Fruit fly (Drosophila melanogaster) whole organism: Measurements from ENCODE around the gene CG15728.
A peak's percentile ranks its signal among the peaks of the same experiment; 100 is the strongest.

ENCODE experiments used
- CG8478 ChIP-seq: fragments of >200 bp; optimal IDR thresholded peaks from 2 replicates; lab custom pipeline; 2018; ENCODE audit warnings: inconsistent platforms
- Dll ChIP-seq: fragments of >200 bp; optimal IDR thresholded peaks from 2 replicates; lab custom pipeline; 2017
- EcR ChIP-seq, 2 experiments: fragments of >200 bp; optimal IDR thresholded peaks; 2 replicates each; lab custom pipeline; 2017; ENCODE audit warnings: missing biosample characterization in 2 of 2, missing genetic modification characterization in 2 of 2, missing genetic modification reagents in 2 of 2
- pan ChIP-seq: fragments of >200 bp; optimal IDR thresholded peaks from 2 replicates; lab custom pipeline; 2017
- psq ChIP-seq: fragments of >200 bp; optimal IDR thresholded peaks from 2 replicates; lab custom pipeline; 2017
- usp ChIP-seq: fragments of >200 bp; optimal IDR thresholded peaks from 2 replicates; lab custom pipeline; 2017; ENCODE audit warnings: missing biosample characterization, missing genetic modification characterization, mixed read lengths

CG15728 gene

DNA sequence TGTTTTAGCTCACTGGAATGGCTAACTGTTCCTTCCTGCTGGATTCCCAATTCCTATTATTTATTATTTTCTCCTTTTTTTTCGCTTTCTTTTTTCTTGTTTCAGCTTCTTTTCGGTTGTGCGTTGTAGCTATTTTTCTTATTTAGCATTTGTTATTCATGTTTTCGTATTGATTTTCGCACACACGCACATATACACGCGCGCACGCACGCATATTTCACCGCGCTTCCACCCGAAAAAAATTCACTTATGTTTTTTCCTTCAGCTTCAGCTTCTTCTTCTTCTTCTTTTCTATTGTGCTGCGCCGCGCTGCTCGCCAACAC lies 41.5 kb upstream of the CG15728 start:
- TF ChIP-seq EcR (GFP tag; optimal IDR thresholded peaks at IDR 0.05; lab: Kevin White, UChicago) = no peak
- no peak for TF ChIP-seq psq (lab: Kevin White, UChicago)
- TF ChIP-seq Dll = no peak
- TF ChIP-seq CG8478 (lab: Kevin White, UChicago) = no peak
- no peak for TF ChIP-seq usp
- no peak for TF ChIP-seq pan (lab: Kevin White, UChicago)

DNA sequence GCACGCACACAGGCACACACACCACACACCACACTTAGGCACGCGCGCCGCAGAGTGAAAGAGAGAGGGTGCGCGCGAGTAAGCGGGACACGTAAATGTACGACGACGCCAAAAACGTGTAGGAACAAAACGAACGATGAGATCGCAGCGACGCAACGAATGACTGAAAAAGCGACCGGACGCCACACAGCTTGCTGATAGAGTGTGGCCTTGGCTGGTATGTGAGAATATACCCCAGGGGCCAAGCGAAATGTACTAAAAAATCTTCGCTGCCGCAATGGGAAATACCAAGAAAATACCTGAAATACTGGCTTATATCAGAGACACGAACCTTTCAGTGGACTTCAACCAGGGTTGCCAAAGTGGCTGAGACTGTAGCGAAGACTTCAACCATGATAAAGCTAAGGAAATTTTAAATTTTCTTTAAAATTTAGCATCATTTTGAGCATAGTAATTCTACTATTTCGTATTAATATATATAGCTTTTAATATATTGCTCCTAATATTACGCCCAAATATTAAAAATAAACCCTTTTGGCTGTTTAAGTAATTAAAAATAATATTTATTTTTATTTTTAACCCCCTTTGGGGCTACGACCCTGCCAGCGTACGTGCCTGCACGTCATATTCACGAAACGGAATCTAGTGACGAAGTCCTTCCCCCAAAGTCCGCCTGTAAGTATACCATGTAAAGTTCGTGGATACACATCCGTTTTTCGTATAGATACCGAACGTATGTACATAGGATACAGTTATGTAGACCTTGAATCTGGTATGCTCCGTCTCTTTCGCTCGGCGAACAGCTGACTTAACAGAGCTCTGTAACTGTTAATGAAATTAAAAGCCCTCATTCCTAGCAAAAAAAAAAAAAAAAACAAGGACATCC lies 40.9 kb upstream of the CG15728 start, which contains the start of gene Pits:
TSS of gene Pits (minus strand) at position 210 of the 886 bp plus-strand sequence.
- TF ChIP-seq psq (lab: Kevin White, UChicago) (no peak), pan (lab: Kevin White, UChicago) (no peak), Dll (no peak), CG8478 (lab: Kevin White, UChicago) (no peak), EcR (GFP tag; optimal IDR thresholded peaks at IDR 0.05; lab: Kevin White, UChicago) (no peak)

DNA sequence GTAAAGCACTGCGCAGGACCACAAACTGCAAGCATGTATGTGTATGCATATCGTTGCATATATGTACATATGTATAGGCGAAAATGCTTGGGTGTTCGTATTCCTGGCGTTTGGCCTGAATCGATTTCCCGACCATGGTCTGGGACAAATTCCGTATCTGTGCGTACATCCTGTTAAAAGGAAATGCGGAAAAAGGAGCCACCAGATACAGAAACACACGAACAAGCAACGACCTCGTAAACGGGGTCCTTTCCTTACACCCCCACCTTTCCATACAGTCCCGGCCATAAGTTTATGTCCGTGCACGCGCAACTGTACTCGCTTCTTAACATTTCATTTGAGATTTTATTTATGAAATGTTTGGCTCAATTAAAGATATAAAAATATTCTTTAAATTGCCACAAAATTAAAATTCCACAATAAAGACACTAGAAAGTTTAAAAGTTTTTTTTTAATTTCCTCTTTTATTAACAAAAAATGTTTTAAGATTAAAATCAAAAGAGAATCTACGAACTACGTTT lies 40.2 kb upstream of the CG15728 start:
- TF ChIP-seq psq (lab: Kevin White, UChicago) = no peak
- no peak for TF ChIP-seq Dll

DNA sequence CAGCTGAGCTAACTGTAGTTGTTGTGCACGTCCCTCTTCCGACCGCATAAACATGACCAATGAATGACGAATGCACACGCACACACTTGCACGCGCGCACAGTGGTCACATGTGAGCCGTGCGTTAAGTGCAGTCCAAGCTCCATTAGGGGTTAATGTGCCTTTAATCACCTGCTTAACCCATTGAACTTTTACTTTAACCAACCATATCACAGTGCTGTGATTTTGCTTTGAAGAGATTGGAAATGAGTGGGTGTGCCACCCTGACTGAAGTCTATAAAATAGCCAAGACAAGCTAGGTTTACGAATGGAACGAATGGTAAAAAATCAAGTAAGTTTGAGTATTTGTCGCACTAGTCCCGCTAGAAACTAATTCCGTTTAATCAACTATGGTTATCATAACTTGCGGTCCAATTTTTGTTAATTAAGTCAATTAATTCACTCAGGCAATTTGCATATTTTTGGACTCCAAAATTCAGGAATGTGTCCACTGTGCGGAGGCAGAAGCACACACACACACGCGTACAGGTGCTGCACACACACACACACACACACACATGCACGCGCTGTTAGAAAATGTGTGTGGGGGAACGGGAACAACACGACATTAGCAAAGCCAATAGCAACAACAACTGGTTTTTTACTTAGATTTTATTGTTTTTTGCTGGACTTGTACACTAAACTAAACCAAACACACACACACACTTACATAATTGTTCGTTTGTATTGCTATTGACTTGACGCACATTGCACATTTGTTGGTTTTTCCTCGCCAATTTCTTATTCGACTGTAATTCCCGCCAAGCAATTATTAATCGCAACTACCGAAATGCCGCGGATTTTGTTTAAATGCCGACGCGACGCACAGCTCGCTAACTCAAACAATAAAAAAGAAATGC lies 32.6 kb upstream of the CG15728 start:
- peak; percentile 9 for TF ChIP-seq CG8478 (lab: Kevin White, UChicago)
- no peak for TF ChIP-seq usp

DNA sequence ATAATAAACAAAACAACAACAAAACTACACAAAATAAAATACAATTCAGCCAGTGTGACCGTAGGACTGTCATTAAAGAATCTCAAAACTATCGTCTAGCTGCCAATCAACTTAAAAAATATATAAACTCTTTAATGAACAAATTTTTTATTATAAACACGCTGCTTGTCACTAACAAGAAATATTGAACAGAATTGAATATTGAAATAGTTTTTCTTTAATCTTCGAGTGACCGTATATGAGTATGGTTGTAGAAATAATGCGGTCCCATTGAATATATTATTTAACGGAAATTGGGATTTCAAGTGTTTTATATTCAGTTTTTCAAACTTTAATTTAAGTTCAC lies 32.0 kb upstream of the CG15728 start, which contains the start of gene LIMK1:
TSS of gene LIMK1 (minus strand) at position 73 of the 346 bp plus-strand sequence.
- TF ChIP-seq Dll (no peak), CG8478 (lab: Kevin White, UChicago) (no peak), usp (no peak), EcR (GFP tag; optimal IDR thresholded peaks at IDR 0.05; lab: Kevin White, UChicago) (no peak), psq (lab: Kevin White, UChicago) (no peak), pan (lab: Kevin White, UChicago) (no peak)

DNA sequence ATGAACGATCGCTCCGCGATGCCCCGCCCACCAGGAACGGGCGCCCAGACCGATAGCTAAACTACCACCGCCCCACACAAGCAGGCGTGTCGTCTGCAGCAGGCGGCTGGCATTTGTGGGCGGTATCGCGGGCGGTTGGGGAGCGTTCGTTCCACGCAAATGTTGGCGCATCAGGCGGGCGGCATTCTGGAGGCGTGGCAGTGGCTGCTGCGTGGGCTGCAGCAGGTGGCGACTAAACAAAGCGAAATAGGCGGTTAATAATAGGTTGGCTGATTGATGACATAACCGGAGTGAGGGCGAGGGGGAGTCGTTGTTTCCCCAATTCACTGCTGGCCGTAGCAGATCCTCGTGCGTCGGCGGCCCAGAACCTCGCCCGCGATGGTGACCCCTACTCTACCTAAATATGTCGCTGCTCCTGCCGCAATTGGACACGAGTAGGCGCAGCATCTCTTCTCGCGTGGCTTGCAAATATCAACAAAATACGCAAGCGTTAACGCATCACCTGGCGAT lies 28.9 kb upstream of the CG15728 start:
- TF ChIP-seq Dll = peak; percentile 30
- no peak for TF ChIP-seq EcR (GFP tag; optimal IDR thresholded peaks at IDR 0.05; lab: Kevin White, UChicago)

DNA sequence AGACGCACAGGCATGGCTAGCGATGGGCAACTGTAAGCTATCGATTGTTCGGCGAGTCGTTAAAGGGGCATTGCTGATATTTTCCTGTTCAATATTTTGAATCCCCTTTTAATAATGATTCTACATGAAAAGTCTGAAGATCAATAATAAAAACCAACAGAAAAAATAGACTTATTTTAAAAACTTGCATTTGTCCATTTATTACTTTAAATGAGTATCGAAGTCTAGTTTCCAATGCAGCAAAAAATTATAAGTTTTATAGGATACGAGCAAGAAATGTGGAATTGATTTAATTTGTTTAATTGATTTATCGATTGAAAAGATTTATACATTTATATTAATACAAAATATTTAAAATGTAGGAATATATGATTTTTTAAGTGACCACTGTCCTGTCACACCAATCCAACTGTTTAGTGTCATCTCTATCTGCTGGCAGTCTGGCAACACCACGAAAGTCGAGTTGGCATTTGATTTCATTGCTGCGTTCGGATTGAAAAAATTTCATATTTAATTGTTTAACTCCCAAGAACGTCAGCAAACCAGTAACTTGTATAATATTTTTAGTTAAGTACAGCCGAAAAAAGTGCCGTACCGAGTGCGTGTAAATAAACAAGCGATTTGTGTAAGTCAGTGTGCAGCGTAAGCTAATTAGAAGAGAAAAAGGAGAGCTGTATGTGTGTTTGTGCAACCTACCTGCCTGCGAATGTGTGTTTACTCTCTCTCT lies 28.3 kb upstream of the CG15728 start, which contains the start of the genes CG1824 and Sec16:
TSS of gene CG1824 (minus strand) at position 15 of the 727 bp plus-strand sequence.
TSS of gene Sec16 (plus strand) at position 438 of the 727 bp plus-strand sequence.
- TF ChIP-seq CG8478 (lab: Kevin White, UChicago) (no peak), Dll (no peak), pan (lab: Kevin White, UChicago) (no peak)

DNA sequence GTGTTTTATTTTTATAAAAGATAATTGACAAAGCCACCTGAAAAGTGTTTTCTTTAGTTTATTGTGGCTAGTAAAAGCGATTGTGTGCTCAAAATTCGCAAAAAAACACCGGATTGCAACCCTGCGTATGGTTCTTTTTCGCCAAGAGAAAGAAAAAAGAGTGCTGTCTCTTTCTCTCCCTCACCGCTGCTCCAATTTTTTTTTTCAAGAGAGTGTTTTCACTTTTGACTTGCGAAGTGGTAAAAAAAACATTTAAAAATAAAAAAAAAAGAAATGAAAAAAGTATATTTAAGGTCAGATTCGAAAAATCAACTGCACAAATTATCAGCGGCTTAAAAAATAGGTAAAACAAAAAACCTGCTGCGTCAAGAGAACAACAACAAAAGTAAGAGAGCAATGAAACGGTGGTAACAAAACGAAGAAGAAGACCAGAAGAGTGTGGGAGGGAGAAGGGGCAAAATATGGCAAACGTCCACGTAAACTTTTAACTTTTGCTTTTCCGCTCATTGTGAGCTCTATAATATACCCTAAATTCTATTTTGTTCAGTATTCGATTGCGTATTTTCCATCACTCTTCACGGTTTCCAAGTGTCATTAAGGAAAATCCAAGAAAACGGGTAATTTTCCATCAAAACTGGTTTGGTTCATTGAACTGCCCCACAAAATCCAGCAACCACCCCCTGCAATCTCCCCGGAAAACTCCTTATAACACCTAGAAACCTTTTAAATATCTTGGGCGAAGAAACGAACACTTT lies 27.6 kb upstream of the CG15728 start:
- TF ChIP-seq psq (lab: Kevin White, UChicago) = no peak
- peak; percentile 18 for TF ChIP-seq CG8478 (lab: Kevin White, UChicago)
- TF ChIP-seq EcR (GFP tag; optimal IDR thresholded peaks at IDR 0.05; lab: Kevin White, UChicago) = no peak

DNA sequence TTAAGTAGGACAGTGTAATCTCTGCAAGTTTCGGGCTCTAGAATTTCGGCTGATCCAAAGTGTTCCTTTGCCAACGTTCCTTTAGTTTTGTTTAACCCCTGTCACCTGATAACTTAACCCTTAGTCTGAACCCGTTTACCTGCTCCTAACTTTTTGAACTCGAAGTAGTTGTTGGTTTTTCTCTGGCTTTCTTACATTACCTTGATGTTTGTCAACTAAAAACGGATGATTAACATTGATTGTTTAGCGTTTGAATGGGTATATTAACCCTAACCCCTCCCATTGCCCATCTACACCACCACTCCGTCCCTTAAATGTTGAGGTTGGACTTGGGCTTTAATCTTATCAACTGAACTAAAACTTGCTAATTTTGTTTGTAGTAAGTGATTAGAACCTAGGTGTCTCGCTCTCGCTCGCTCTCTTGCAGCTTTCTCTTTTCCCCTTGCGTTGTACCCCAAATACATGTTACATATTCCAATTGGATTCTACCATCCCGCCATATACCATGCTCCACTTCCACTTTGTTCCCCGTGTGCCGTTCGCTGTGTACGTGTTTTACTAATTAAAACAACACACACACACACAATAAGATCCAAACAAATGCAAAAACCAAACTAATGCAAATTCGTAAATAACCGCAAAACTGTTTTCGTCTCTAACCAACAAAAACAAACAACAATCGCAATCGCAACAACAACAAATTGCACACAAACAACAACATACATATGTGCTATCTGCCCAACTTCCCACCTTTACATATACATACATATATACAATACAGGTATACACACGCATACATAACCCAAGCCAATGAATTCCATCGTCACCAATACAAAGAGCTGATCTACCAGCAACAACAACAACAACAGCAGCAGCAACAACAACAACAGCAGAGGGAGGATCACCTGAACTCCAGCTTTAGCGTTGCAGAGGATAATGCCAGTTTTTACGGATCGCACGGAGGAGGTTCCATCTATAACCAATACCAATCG lies 23.0 kb upstream of the CG15728 start:
- TF ChIP-seq pan (lab: Kevin White, UChicago) (no peak), CG8478 (lab: Kevin White, UChicago) (no peak), Dll (no peak), psq (lab: Kevin White, UChicago) (no peak), EcR (GFP tag; optimal IDR thresholded peaks at IDR 0.05; lab: Kevin White, UChicago) (no peak), usp (no peak)
